Fruit fly (Drosophila melanogaster) whole organism, embryonic: ENCODE data around the gene Fer2LCH.

Experiments used
- Antp ChIP-seq: fragments of 200-800 bp; sonication (Bioruptor generic); optimal IDR thresholded peaks from 3 replicates; lab custom pipeline; 2016; ENCODE audit warnings: missing biosample characterization, missing genetic modification characterization
- Blimp-1 ChIP-seq: fragments of 200-800 bp; sonication (Bioruptor generic); optimal IDR thresholded peaks from 3 replicates; lab custom pipeline; 2018; ENCODE audit warnings: missing biosample characterization, missing genetic modification characterization, mild to moderate bottlenecking, moderate library complexity, missing genetic modification reagents
- CG12155 ChIP-seq: fragments of 200-800 bp; sonication (Bioruptor generic); optimal IDR thresholded peaks from 3 replicates; lab custom pipeline; 2016; ENCODE audit warnings: missing biosample characterization, missing genetic modification characterization
- CG15073 ChIP-seq: fragments of 200-800 bp; sonication (Bioruptor generic); optimal IDR thresholded peaks from 2 replicates; lab custom pipeline; 2016; ENCODE audit warnings: missing biosample characterization, missing genetic modification characterization
- CG17385 ChIP-seq: fragments of 200-800 bp; sonication (Bioruptor generic); optimal IDR thresholded peaks from 3 replicates; lab custom pipeline; 2018; ENCODE audit warnings: missing biosample characterization, mild to moderate bottlenecking, missing genetic modification characterization
- CG17912 ChIP-seq: fragments of 200-800 bp; sonication (Bioruptor generic); optimal IDR thresholded peaks from 2 replicates; lab custom pipeline; 2018; ENCODE audit warnings: missing biosample characterization, mild to moderate bottlenecking, missing genetic modification characterization
- CG2889 ChIP-seq: fragments of 200-800 bp; sonication (Bioruptor generic); IDR thresholded peaks from 3 replicates; pipeline ENCODE4 v1.3.6; 2022; ENCODE audit warnings: missing biosample characterization, missing genetic modification characterization
- CG31224 ChIP-seq: fragments of 200-800 bp; sonication (Bioruptor generic); IDR thresholded peaks from 2 replicates; pipeline ENCODE4 v1.3.6; 2022; ENCODE audit warnings: missing biosample characterization, missing genetic modification characterization
- CG3726 ChIP-seq: fragments of 200-800 bp; sonication (Bioruptor generic); IDR thresholded peaks from 3 replicates; pipeline ENCODE4, ENCODE4 v1.3.6; 2022; ENCODE audit warnings: missing biosample characterization, missing genetic modification characterization
- CG4360 ChIP-seq: fragments of 200-800 bp; sonication (Bioruptor generic); IDR thresholded peaks from 2 replicates; pipeline ENCODE4 v1.3.6; 2022; ENCODE audit warnings: missing biosample characterization, missing genetic modification characterization
- CG4424 ChIP-seq: fragments of 200-800 bp; sonication (Bioruptor generic); optimal IDR thresholded peaks from 3 replicates; lab custom pipeline; 2016; ENCODE audit warnings: missing biosample characterization, missing genetic modification characterization
- CG6175 ChIP-seq: fragments of 200-800 bp; sonication (Bioruptor generic); IDR thresholded peaks from 3 replicates; pipeline ENCODE4 v1.3.6; 2022; ENCODE audit warnings: missing biosample characterization, missing genetic modification characterization
- CG6689 ChIP-seq: fragments of 200-800 bp; sonication (Bioruptor generic); IDR thresholded peaks from 2 replicates; pipeline ENCODE4 v1.3.6; 2022; ENCODE audit warnings: missing biosample characterization, missing genetic modification characterization
- CG6854 ChIP-seq: fragments of 200-800 bp; sonication (Bioruptor generic); optimal IDR thresholded peaks from 3 replicates; lab custom pipeline; 2017; ENCODE audit warnings: missing biosample characterization, mild to moderate bottlenecking, missing genetic modification characterization
- CG7372 ChIP-seq: fragments of 200-800 bp; sonication (Bioruptor generic); IDR thresholded peaks from 2 replicates; pipeline ENCODE4 v1.3.6; 2022; ENCODE audit warnings: missing biosample characterization, missing genetic modification characterization
- CG8478 ChIP-seq: fragments of >200 bp; optimal IDR thresholded peaks from 2 replicates; lab custom pipeline; 2018
- Camta ChIP-seq: fragments of 200-800 bp; sonication (Bioruptor generic); optimal IDR thresholded peaks from 2 replicates; lab custom pipeline; 2016; ENCODE audit warnings: missing biosample characterization, missing genetic modification characterization
- Dip2 ChIP-seq: fragments of 200-800 bp; sonication (Bioruptor generic); IDR thresholded peaks from 2 replicates; pipeline ENCODE4 v1.3.6; 2022; ENCODE audit warnings: missing biosample characterization, missing genetic modification characterization
- Eip74EF ChIP-seq, 2 experiments: fragments of 200-800 bp in 1 of 2; fragments of >200 bp in 1 of 2; sonication (Bioruptor generic) in 1 of 2; optimal IDR thresholded peaks; 2 replicates each; lab custom pipeline; 2017 to 2019; ENCODE audit warnings: missing biosample characterization in 2 of 2, missing genetic modification characterization in 2 of 2, mild to moderate bottlenecking in 1 of 2, moderate library complexity in 1 of 2
- Hey ChIP-seq: fragments of 200-800 bp; sonication (Bioruptor generic); optimal IDR thresholded peaks from 3 replicates; lab custom pipeline; 2018; ENCODE audit warnings: missing biosample characterization, mild to moderate bottlenecking, missing genetic modification characterization
- Lim3 ChIP-seq: fragments of 200-800 bp; sonication (Bioruptor generic); IDR thresholded peaks from 2 replicates; pipeline ENCODE4 v1.3.6; 2022; ENCODE audit warnings: missing biosample characterization, missing genetic modification characterization
- MBD-R2 ChIP-seq: fragments of 200-800 bp; sonication (Bioruptor generic); IDR thresholded peaks from 2 replicates; pipeline ENCODE4 v1.3.6; 2022; ENCODE audit warnings: missing biosample characterization, missing genetic modification characterization
- Max ChIP-seq: fragments of 200-800 bp; sonication (Bioruptor generic); optimal IDR thresholded peaks from 2 replicates; lab custom pipeline; 2016; ENCODE audit warnings: missing biosample characterization, mild to moderate bottlenecking, missing genetic modification characterization
- Med ChIP-seq: fragments of 200-800 bp; sonication (Bioruptor generic); peaks from one replicate; lab custom pipeline; 2016; ENCODE audit warnings: missing biosample characterization, missing genetic modification characterization, mild to moderate bottlenecking, inconsistent platforms, moderate library complexity
- Mes4 ChIP-seq: fragments of 200-800 bp; sonication (Bioruptor generic); optimal IDR thresholded peaks from 2 replicates; lab custom pipeline; 2016; ENCODE audit warnings: missing biosample characterization, missing genetic modification characterization
- NC2α ChIP-seq: fragments of 200-800 bp; sonication (Bioruptor generic); optimal IDR thresholded peaks from 2 replicates; lab custom pipeline; 2016; ENCODE audit warnings: missing biosample characterization, missing genetic modification characterization
- Pdp1 ChIP-seq, 2 experiments: fragments of 200-800 bp; sonication (Bioruptor generic); optimal IDR thresholded peaks; 3 replicates each; lab custom pipeline; 2016; ENCODE audit warnings: missing biosample characterization in 2 of 2, missing genetic modification characterization in 2 of 2, mild to moderate bottlenecking in 1 of 2, moderate library complexity in 1 of 2
- Side ChIP-seq: fragments of 200-800 bp; sonication (Bioruptor generic); optimal IDR thresholded peaks from 2 replicates; lab custom pipeline; 2016; ENCODE audit warnings: missing biosample characterization, missing genetic modification characterization
- Six4 ChIP-seq: fragments of 200-800 bp; sonication (Bioruptor generic); optimal IDR thresholded peaks from 2 replicates; lab custom pipeline; 2016; ENCODE audit warnings: missing biosample characterization, missing genetic modification characterization
- Xbp1 ChIP-seq: fragments of 200-800 bp; sonication (Bioruptor generic); optimal IDR thresholded peaks from 3 replicates; lab custom pipeline; 2016; ENCODE audit warnings: missing biosample characterization, mild to moderate bottlenecking, missing genetic modification characterization
- bigmax ChIP-seq: fragments of 200-800 bp; sonication (Bioruptor generic); optimal IDR thresholded peaks from 2 replicates; lab custom pipeline; 2018; ENCODE audit warnings: missing biosample characterization, mild to moderate bottlenecking, missing genetic modification characterization
- chn ChIP-seq: fragments of 200-800 bp; sonication (Bioruptor generic); optimal IDR thresholded peaks from 2 replicates; lab custom pipeline; 2016; ENCODE audit warnings: missing biosample characterization, missing genetic modification characterization
- disco-r ChIP-seq: fragments of 200-800 bp; sonication (Bioruptor generic); optimal IDR thresholded peaks from 2 replicates; lab custom pipeline; 2016; ENCODE audit warnings: missing biosample characterization, missing genetic modification characterization
- dpn ChIP-seq, 2 experiments: fragments of 200-800 bp; sonication (Bioruptor generic); optimal IDR thresholded peaks; 3 replicates each; lab custom pipeline; 2016; ENCODE audit warnings: missing biosample characterization in 2 of 2, missing genetic modification characterization in 2 of 2
- dysf ChIP-seq: fragments of 200-800 bp; sonication (Bioruptor generic); IDR thresholded peaks from 3 replicates; pipeline ENCODE4 v1.3.6; 2022; ENCODE audit warnings: missing biosample characterization, missing genetic modification characterization
- eve ChIP-seq, 2 experiments: fragments of >200 bp; optimal IDR thresholded peaks; 2 replicates each; lab custom pipeline; 2017; ENCODE audit warnings: missing biosample characterization in 2 of 2, missing genetic modification characterization in 2 of 2
- gcm ChIP-seq: fragments of 200-800 bp; sonication (Bioruptor generic); optimal IDR thresholded peaks from 2 replicates; lab custom pipeline; 2019; ENCODE audit warnings: missing biosample characterization, mild to moderate bottlenecking, missing genetic modification characterization, moderate library complexity
- gt ChIP-seq: fragments of 200-800 bp; sonication (Bioruptor generic); IDR thresholded peaks from 2 replicates; pipeline ENCODE4 v1.3.6; 2022; ENCODE audit warnings: missing biosample characterization, missing genetic modification characterization
- ham ChIP-seq: fragments of 200-800 bp; sonication (Bioruptor generic); IDR thresholded peaks from 2 replicates; pipeline ENCODE4 v1.3.6; 2022; ENCODE audit warnings: missing biosample characterization, missing genetic modification characterization
- ind ChIP-seq: fragments of 200-800 bp; sonication (Bioruptor generic); optimal IDR thresholded peaks from 3 replicates; lab custom pipeline; 2016; ENCODE audit warnings: missing biosample characterization, missing genetic modification characterization
- nerfin-1 ChIP-seq: fragments of 200-800 bp; sonication (Bioruptor generic); optimal IDR thresholded peaks from 3 replicates; lab custom pipeline; 2019; ENCODE audit warnings: missing biosample characterization, mild to moderate bottlenecking, missing genetic modification characterization, moderate library complexity
- oc ChIP-seq: fragments of 200-800 bp; sonication (Bioruptor generic); optimal IDR thresholded peaks from 2 replicates; lab custom pipeline; 2018; ENCODE audit warnings: missing biosample characterization, mild to moderate bottlenecking, missing genetic modification characterization, moderate library complexity
- pros ChIP-seq: fragments of 200-800 bp; sonication (Bioruptor generic); optimal IDR thresholded peaks from 3 replicates; lab custom pipeline; 2019; ENCODE audit warnings: missing biosample characterization, mild to moderate bottlenecking, missing genetic modification characterization, moderate library complexity
- ro ChIP-seq: fragments of 200-800 bp; sonication (Bioruptor generic); IDR thresholded peaks from 2 replicates; pipeline ENCODE4 v1.3.6; 2022; ENCODE audit warnings: missing biosample characterization, missing genetic modification characterization
- sc ChIP-seq, 3 experiments: fragments of >200 bp in 2 of 3; fragments of 200-800 bp in 1 of 3; sonication (Bioruptor generic) in 1 of 3; optimal IDR thresholded peaks; 2 replicates in 2 of 3; 3 replicates in 1 of 3; lab custom pipeline; 2017; ENCODE audit warnings: mild to moderate bottlenecking in 1 of 3, missing biosample characterization in 1 of 3, missing genetic modification characterization in 1 of 3, missing genetic modification reagents in 1 of 3
- sens-2 ChIP-seq: fragments of 200-800 bp; sonication (Bioruptor generic); IDR thresholded peaks from 2 replicates; pipeline ENCODE4 v1.3.6; 2022; ENCODE audit warnings: missing biosample characterization, missing genetic modification characterization
- sna ChIP-seq: fragments of 200-800 bp; sonication (Bioruptor generic); IDR thresholded peaks from 2 replicates; pipeline ENCODE4 v1.3.6; 2022; ENCODE audit warnings: missing biosample characterization, missing genetic modification characterization; ENCODE audit not compliant: partially characterized antibody
- so ChIP-seq: fragments of 200-800 bp; sonication (Bioruptor generic); IDR thresholded peaks from 3 replicates; pipeline ENCODE4 v1.3.6; 2022; ENCODE audit warnings: missing biosample characterization, missing genetic modification characterization
- tup ChIP-seq: fragments of 200-800 bp; sonication (Bioruptor generic); optimal IDR thresholded peaks from 2 replicates; lab custom pipeline; 2016; ENCODE audit warnings: missing biosample characterization, mild to moderate bottlenecking, missing genetic modification characterization, moderate library complexity
- yki ChIP-seq: fragments of >200 bp; optimal IDR thresholded peaks from 3 replicates; lab custom pipeline; 2018
- zen2 ChIP-seq: fragments of 200-800 bp; sonication (Bioruptor generic); IDR thresholded peaks from 3 replicates; pipeline ENCODE4 v1.3.6; 2022; ENCODE audit warnings: missing biosample characterization, missing genetic modification characterization; ENCODE audit not compliant: partially characterized antibody

Gene Fer2LCH

DNA sequence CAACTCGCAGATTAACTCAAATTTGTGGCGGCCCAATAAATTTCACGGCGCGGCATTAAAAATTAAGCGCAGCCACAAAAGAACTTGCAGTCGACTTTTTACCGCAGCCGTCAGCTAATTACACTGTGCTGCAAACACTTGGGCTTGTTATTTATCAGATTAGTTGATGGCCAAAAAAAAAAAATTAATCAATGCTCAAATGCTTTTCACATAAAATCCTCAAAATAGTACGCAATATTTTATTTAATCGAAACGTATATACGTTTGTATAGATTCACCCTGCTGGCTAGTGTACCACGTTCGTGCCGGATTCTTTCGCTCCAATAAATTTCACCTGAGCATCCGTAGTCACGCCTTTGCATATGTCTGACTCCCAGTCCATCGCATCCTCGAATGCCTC, 26.2 kb downstream of the Fer2LCH start (continued):
- no peak for TF ChIP-seq Lim3 (GFP tag; lab: Robert Waterston, UW)
- peak; percentile 62; the same call in 1 of the 3 replicates for TF ChIP-seq dysf (GFP tag; lab: Robert Waterston, UW)
- TF ChIP-seq ro (GFP tag; lab: Robert Waterston, UW) = no peak
- TF ChIP-seq yki (lab: Kevin White, UChicago) = no peak
- TF ChIP-seq Blimp-1 = peak; percentile 72
- TF ChIP-seq gt (GFP tag; lab: Robert Waterston, UW) = no peak
- no peak for TF ChIP-seq Side (GFP tag; lab: Kevin White, UChicago)
- no peak for TF ChIP-seq zen2 (GFP tag; lab: Robert Waterston, UW)
- TF ChIP-seq CG6689 (GFP tag; lab: Robert Waterston, UW) = peak; percentile 70
- peak in 1 of 2 experiments; percentile 29 for TF ChIP-seq Eip74EF (GFP tag; optimal IDR thresholded peaks at IDR 0.05; lab: Kevin White, UChicago)
- no peak for TF ChIP-seq Dip2
- peak; percentile 17 for TF ChIP-seq chn
- peak in 1 of 2 experiments; percentile 49 for TF ChIP-seq dpn (GFP tag; optimal IDR thresholded peaks at IDR 0.05; lab: Kevin White, UChicago)
- peak; percentile 60 for TF ChIP-seq CG4424
- TF ChIP-seq CG4360 (GFP tag; lab: Robert Waterston, UW) = 0 out of 2 replicates have a peak, but pooled peaks have one; percentile 19
- TF ChIP-seq tup (GFP tag; lab: Kevin White, UChicago) = no peak
- TF ChIP-seq Med (GFP tag; lab: Kevin White, UChicago) = peak; percentile 90
- TF ChIP-seq CG6175 (GFP tag; lab: Robert Waterston, UW) = no peak
- peak in 1 of 2 experiments; percentile 14 for TF ChIP-seq eve (GFP tag; optimal IDR thresholded peaks at IDR 0.05; lab: Kevin White, UChicago)
- TF ChIP-seq NC2α (GFP tag; lab: Kevin White, UChicago) = no peak
- 0 out of 3 replicates have a peak, but pooled peaks have one; percentile 20 for TF ChIP-seq CG3726 (GFP tag; lab: Robert Waterston, UW)
- peak; percentile 28; the same call in 1 of the 2 replicates for TF ChIP-seq MBD-R2 (GFP tag; lab: Robert Waterston, UW)
- TF ChIP-seq Xbp1 (GFP tag; lab: Kevin White, UChicago) = peak; percentile 48
- TF ChIP-seq CG12155 (GFP tag; lab: Kevin White, UChicago) = peak; percentile 9
- TF ChIP-seq CG17912 (GFP tag; lab: Kevin White, UChicago) = no peak
- TF ChIP-seq ham (GFP tag; lab: Robert Waterston, UW) = no peak
- peak in 1 of 2 experiments; percentile 61 for TF ChIP-seq Pdp1 (GFP tag; optimal IDR thresholded peaks at IDR 0.05; lab: Kevin White, UChicago)
- TF ChIP-seq CG6854 (GFP tag; lab: Kevin White, UChicago) = no peak
- TF ChIP-seq Six4 (GFP tag; lab: Kevin White, UChicago) = peak; percentile 37
- no peak for TF ChIP-seq sc (optimal IDR thresholded peaks at IDR 0.05; lab: Kevin White, UChicago)
- no peak for TF ChIP-seq sc (GFP tag; optimal IDR thresholded peaks at IDR 0.05; lab: Kevin White, UChicago)
- TF ChIP-seq Mes4 (GFP tag; lab: Kevin White, UChicago) = peak; percentile 32
- TF ChIP-seq gcm (GFP tag; lab: Kevin White, UChicago) = peak; percentile 32
- peak; percentile 64; the same call in 2 of the 3 replicates for TF ChIP-seq CG2889 (GFP tag; lab: Robert Waterston, UW)
- TF ChIP-seq CG15073 (GFP tag; lab: Kevin White, UChicago) = no peak
- no peak for TF ChIP-seq sna (GFP tag; lab: Robert Waterston, UW)
- peak; percentile 40; the same call in 1 of the 2 replicates for TF ChIP-seq sens-2 (GFP tag; lab: Robert Waterston, UW)
- peak; percentile 31 for TF ChIP-seq CG17385 (GFP tag; lab: Kevin White, UChicago)
- peak; percentile 49 for TF ChIP-seq ind
- TF ChIP-seq CG7372 (GFP tag; lab: Robert Waterston, UW) = peak; percentile 40; the same call in 1 of the 2 replicates

- peak; percentile 93 for TF ChIP-seq Hey (tag; lab: Kevin White, UChicago)
- TF ChIP-seq Antp (GFP tag; lab: Kevin White, UChicago) = no peak
- peak; percentile 49 for TF ChIP-seq pros (GFP tag; lab: Kevin White, UChicago)
- no peak for TF ChIP-seq Max
- no peak for TF ChIP-seq so (GFP tag; lab: Robert Waterston, UW)
- no peak for TF ChIP-seq CG31224 (GFP tag; lab: Robert Waterston, UW)
- no peak for TF ChIP-seq CG8478
- peak; percentile 30 for TF ChIP-seq nerfin-1 (tag; lab: Kevin White, UChicago)
- no peak for TF ChIP-seq ro (GFP tag; lab: Robert Waterston, UW)
- no peak for TF ChIP-seq disco-r (GFP tag; lab: Kevin White, UChicago)
- peak; percentile 74 for TF ChIP-seq bigmax (GFP tag; lab: Kevin White, UChicago)
- no peak for TF ChIP-seq Camta (GFP tag; lab: Kevin White, UChicago)
- peak; percentile 69 for TF ChIP-seq oc (tag; lab: Kevin White, UChicago)
Observed at dm6 chr3R:30416765-30417274, 29.2 kb downstream of the Fer2LCH start.
